Fruit fly (Drosophila melanogaster): ENCODE data around the gene CG6678.
A peak's percentile ranks its signal among the peaks of the same experiment; 100 is the strongest.

The CG6678 gene

dm6 chr3R:21870158-21870971 is 16.5 kb upstream of the CG6678 start, which contains the start of gene CG31431 (continued):
- TF ChIP-seq MTF-1 (GFP tag; optimal IDR thresholded peaks at IDR 0.05; ENCODE audit: borderline replicate concordance) (peak; percentile 93), esg (GFP tag; conservative IDR thresholded peaks at IDR 0.05) (peak; percentile 96), CG5180 (GFP tag; optimal IDR thresholded peaks at IDR 0.05) (peak; percentile 89), CG9876 (GFP tag; optimal IDR thresholded peaks at IDR 0.05) (peak; percentile 94), dpn (GFP tag; optimal IDR thresholded peaks at IDR 0.05) (peak; percentile 97), nau (GFP tag; optimal IDR thresholded peaks at IDR 0.05) (peak; percentile 93), Dip3 (GFP tag; optimal IDR thresholded peaks at IDR 0.05) (peak; percentile 97), E2f2 (GFP tag; IDR thresholded peaks at IDR 0.05) (peak; percentile 81), CG18262 (tag; optimal IDR thresholded peaks at IDR 0.05) (peak; percentile 96), sug (tag; optimal IDR thresholded peaks at IDR 0.05) (peak; percentile 96), CG9437 (GFP tag; optimal IDR thresholded peaks at IDR 0.05) (peak; percentile 90), ATbp (GFP tag; optimal IDR thresholded peaks at IDR 0.05) (peak; percentile 94), Dip2 (GFP tag; IDR thresholded peaks at IDR 0.05) (peak; percentile 70; the same call in 1 of the 2 replicates), tup (GFP tag; optimal IDR thresholded peaks at IDR 0.05) (peak; percentile 94), CG17829 (tag; optimal IDR thresholded peaks at IDR 0.05) (peak; percentile 98), gcm (GFP tag; optimal IDR thresholded peaks at IDR 0.05) (peak; percentile 95), Asciz (GFP tag; optimal IDR thresholded peaks at IDR 0.05) (peak; percentile 94), Pdp1 (GFP tag; optimal IDR thresholded peaks at IDR 0.05) (peak; percentile 98), Lim3 (GFP tag; IDR thresholded peaks at IDR 0.05) (peak; percentile 79), gt (GFP tag; IDR thresholded peaks at IDR 0.05) (peak; percentile 88), toy (GFP tag; IDR thresholded peaks at IDR 0.05) (peak; percentile 96), slou (GFP tag; optimal IDR thresholded peaks at IDR 0.05) (peak; percentile 94), Spps (tag; optimal IDR thresholded peaks at IDR 0.05) (peak; percentile 90), kni (GFP tag; optimal IDR thresholded peaks at IDR 0.05) (peak; percentile 89), D19B (GFP tag; optimal IDR thresholded peaks at IDR 0.05) (peak; percentile 97), lilli (GFP tag; optimal IDR thresholded peaks at IDR 0.05) (peak; percentile 98), Hmx (GFP tag; optimal IDR thresholded peaks at IDR 0.05) (peak; percentile 92), cas (GFP tag; IDR thresholded peaks at IDR 0.05) (peak; percentile 96), CG31441 (GFP tag; IDR thresholded peaks at IDR 0.05) (peak; percentile 97), Mrtf (GFP tag; IDR thresholded peaks at IDR 0.05) (peak; percentile 97), repo (GFP tag; optimal IDR thresholded peaks at IDR 0.05) (peak; percentile 97), CG8944 (GFP tag; optimal IDR thresholded peaks at IDR 0.05) (peak; percentile 98), disco-r (GFP tag; optimal IDR thresholded peaks at IDR 0.05) (peak; percentile 94), CG18476 (GFP tag; optimal IDR thresholded peaks at IDR 0.05) (peak; percentile 96), bigmax (GFP tag; optimal IDR thresholded peaks at IDR 0.05) (peak; percentile 55), ato (GFP tag; IDR thresholded peaks at IDR 0.05; ENCODE audit: partially characterized antibody) (no peak), mirr (GFP tag; optimal IDR thresholded peaks at IDR 0.05) (peak; percentile 98), Bteb2 (GFP tag; optimal IDR thresholded peaks at IDR 0.05) (peak; percentile 96), CG11695 (GFP tag; IDR thresholded peaks at IDR 0.05) (peak; percentile 98), BtbVII (GFP tag; optimal IDR thresholded peaks at IDR 0.05) (peak; percentile 98), crol (GFP tag; IDR thresholded peaks at IDR 0.05) (peak; percentile 79), CG2120 (GFP tag; optimal IDR thresholded peaks at IDR 0.05) (peak; percentile 99), HLH4C (GFP tag; IDR thresholded peaks at IDR 0.05; ENCODE audit: partially characterized antibody) (no peak), MBD-R2 (GFP tag; IDR thresholded peaks at IDR 0.05) (peak; percentile 98), trh (GFP tag; optimal IDR thresholded peaks at IDR 0.05) (peak; percentile 87), dmrt99B (tag; optimal IDR thresholded peaks at IDR 0.05) (peak; percentile 98), tgo (GFP tag; IDR thresholded peaks at IDR 0.05) (peak; percentile 98), sna (GFP tag; IDR thresholded peaks at IDR 0.05; ENCODE audit: partially characterized antibody) (no peak), mam (GFP tag; optimal IDR thresholded peaks at IDR 0.05) (peak; percentile 98)
